Worm (Caenorhabditis elegans): ENCODE results near the gene F21C10.1.

Gene F21C10.1

DNA sequence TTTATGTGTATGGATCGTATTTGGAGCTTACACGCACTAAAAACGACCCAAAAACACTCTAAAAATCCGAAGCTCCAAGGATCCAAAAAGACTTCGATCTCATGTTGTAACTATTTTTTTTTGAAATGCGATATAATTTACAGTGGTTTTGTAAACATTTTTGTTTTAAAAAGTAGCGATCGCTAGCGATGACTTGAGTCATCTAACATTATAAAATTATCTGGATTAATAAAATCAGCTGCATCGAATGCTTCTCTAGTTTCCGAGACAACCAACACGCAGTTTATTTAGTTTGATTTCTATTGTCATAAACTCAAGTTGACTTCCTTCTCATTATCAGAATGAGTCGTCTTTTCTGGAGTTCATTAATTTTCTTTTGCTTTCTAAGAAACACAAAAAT is at the start of gene F21C10.1:
Gene F21C10.1 (plus strand): TSS at position 301 of the 400 bp plus-strand sequence.
- TF ChIP-seq ztf-4 (tag; optimal IDR thresholded peaks at IDR 0.05) (no peak), nhr-11 (tag; optimal IDR thresholded peaks at IDR 0.05) (no peak), ztf-11 (tag; optimal IDR thresholded peaks at IDR 0.05) (no peak), ama-1 (optimal IDR thresholded peaks at IDR 0.05) (no peak), skn-1 (tag; optimal IDR thresholded peaks at IDR 0.05) (no peak)

DNA sequence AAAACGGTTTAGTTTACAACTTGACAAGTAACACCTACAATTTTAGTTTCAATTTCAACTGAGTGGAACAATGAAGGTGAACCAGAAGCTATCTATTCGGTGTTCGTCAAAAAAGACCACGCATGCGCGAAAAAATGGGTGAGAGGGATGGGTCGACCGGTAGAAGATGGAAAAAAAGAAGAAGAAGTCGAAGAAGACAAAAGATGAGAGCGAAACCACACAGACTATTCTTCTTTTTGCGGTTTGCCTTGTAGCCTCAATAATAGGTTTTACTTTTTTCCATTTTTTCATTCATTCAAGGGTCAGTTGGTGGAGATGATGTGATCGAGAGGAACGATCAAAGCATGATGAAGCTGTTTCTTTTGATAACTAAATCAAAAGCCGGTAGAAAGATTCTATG is 49.8 kb upstream of the F21C10.1 start:
- TF ChIP-seq ceh-82 (tag; optimal IDR thresholded peaks at IDR 0.05) (no peak), sem-4 (tag; optimal IDR thresholded peaks at IDR 0.05) (no peak)

DNA sequence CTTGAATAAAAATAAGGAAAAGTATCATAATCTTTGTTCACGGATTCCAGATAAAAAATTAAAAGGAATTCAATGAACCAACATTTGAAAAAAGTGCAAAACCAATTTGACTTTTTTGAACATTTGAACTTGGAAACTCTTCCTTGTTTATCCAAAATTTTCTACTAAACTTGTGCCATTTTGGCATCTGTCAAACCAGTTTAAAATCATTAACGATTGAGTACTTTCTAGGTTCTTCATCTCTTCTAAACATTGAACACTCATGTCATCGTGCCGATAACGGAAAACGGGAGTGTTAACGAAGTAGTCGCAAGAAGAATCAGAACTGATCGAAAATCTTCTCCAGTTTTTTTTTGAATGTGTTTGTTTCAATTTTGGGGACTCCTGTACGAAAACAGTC is 47.9 kb upstream of the F21C10.1 start:
- TF ChIP-seq C34F6.9 (tag; optimal IDR thresholded peaks at IDR 0.05) (no peak), sma-3 (GFP tag; optimal IDR thresholded peaks at IDR 0.05) (peak; percentile 17), aly-2 (tag; optimal IDR thresholded peaks at IDR 0.05) (no peak), sma-9 (GFP tag; optimal IDR thresholded peaks at IDR 0.05) (peak; percentile 68), sma-9 (tag; optimal IDR thresholded peaks at IDR 0.05) (no peak), nhr-25 (tag; optimal IDR thresholded peaks at IDR 0.05) (no peak), ZK546.5 (tag; optimal IDR thresholded peaks at IDR 0.05) (no peak), snpc-4 (tag; optimal IDR thresholded peaks at IDR 0.05) (no peak), gmeb-1 (tag; optimal IDR thresholded peaks at IDR 0.05) (no peak), nhr-10 (tag; optimal IDR thresholded peaks at IDR 0.05) (no peak), Y55F3AM.14 (GFP tag; optimal IDR thresholded peaks at IDR 0.05) (no peak), unc-62 (GFP tag; optimal IDR thresholded peaks at IDR 0.05) (no peak), crh-2 (tag; optimal IDR thresholded peaks at IDR 0.05) (no peak), mab-5 (tag; optimal IDR thresholded peaks at IDR 0.05) (no peak), ama-1 (optimal IDR thresholded peaks at IDR 0.05) (no peak)

ce11 chrV:9085845-9086244 is 46.3 kb upstream of the F21C10.1 start:
- TF ChIP-seq nhr-21 (tag; optimal IDR thresholded peaks at IDR 0.05) (peak; percentile 71), sma-9 (GFP tag; optimal IDR thresholded peaks at IDR 0.05) (peak; percentile 56), sma-9 (tag; optimal IDR thresholded peaks at IDR 0.05) (no peak), lin-11 (tag; optimal IDR thresholded peaks at IDR 0.05) (no peak), mdl-1 (tag; optimal IDR thresholded peaks at IDR 0.05) (peak in 1 of 2 experiments; percentile 7), crh-2 (tag; optimal IDR thresholded peaks at IDR 0.05) (peak; percentile 16), nhr-25 (tag; optimal IDR thresholded peaks at IDR 0.05) (peak; percentile 63), F13H6.1 (tag; optimal IDR thresholded peaks at IDR 0.05) (no peak), sma-3 (GFP tag; optimal IDR thresholded peaks at IDR 0.05) (peak; percentile 92), egl-27 (tag; optimal IDR thresholded peaks at IDR 0.05) (peak; percentile 24), nhr-6 (tag; optimal IDR thresholded peaks at IDR 0.05) (no peak), nhr-237 (tag; optimal IDR thresholded peaks at IDR 0.05) (no peak), fos-1 (tag; optimal IDR thresholded peaks at IDR 0.05) (peak; percentile 76)

DNA sequence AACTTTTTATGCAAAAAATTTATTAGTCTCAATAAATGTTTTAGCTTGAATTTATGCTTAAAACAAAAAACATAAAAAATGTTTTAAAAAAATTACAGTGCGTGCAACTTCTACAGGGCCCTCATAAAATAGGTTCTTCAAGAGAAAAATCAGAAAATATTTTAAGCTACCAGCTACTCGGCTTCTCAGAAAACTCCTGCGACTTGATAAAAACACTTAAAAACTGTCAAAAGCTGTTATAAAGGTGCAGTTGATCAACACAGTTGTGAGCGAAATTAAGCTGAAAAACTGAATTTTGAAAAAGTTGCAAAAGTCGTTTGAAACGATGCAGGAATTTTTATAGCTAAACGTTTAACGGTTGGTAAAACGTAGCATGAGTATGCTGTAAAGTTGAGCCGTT is 43.4 kb upstream of the F21C10.1 start:
- TF ChIP-seq zag-1 (tag; optimal IDR thresholded peaks at IDR 0.05) (no peak), dmd-4 (tag; optimal IDR thresholded peaks at IDR 0.05) (no peak), snpc-4 (tag; optimal IDR thresholded peaks at IDR 0.05) (no peak), ama-1 (optimal IDR thresholded peaks at IDR 0.05) (peak; percentile 96), C34F6.9 (tag; optimal IDR thresholded peaks at IDR 0.05) (peak; percentile 47)

DNA sequence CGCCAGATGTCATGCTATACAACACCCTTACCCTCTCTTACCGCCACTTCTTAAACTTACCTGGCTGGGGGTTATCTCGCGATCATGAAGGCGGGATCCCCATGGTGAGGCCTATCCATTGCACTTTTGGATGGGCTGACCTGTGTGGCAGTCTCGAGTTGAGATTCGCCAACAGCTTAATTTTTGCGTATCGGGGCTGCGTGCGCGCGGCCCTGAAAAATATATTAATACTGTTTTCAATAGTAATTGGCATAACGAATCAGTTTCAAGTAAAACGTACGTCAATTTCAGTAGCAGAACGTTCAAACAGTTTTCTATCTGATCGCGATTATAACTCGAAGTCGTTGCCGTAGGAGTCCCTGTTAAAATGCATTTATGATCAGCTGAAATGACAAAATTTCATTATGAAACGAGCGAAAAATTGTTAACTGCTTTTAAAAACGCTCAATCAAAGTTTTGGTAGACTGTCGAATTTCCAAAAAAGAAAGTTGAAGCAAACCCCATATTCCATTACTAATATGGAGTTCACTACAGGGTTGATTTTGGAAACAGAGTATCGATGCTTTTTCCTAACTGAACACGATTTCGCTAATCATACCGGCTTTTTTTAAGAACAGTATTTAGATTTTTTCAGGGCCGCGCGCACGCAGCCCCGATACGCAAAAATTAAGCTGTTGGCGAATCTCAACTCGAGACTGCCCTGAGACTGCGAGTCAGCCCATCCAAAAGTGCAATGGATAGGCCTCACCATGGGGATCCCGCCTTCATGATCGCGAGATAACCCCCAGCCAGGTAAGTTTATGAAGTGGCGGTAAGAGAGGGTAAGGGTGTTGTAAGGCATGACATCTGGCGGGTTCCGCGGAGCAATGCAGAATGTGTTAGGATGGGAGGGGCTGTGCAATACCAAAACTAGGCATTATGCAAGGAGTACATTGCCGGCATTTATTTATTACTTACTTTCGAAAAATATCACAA is 41.0 kb upstream of the F21C10.1 start:
- TF ChIP-seq snpc-4 (tag; optimal IDR thresholded peaks at IDR 0.05): peak; percentile 18

Measured in whole organism, L2 larva.